Worm (Caenorhabditis elegans): Measurements from ENCODE around the gene C52E2.3.

DNA sequence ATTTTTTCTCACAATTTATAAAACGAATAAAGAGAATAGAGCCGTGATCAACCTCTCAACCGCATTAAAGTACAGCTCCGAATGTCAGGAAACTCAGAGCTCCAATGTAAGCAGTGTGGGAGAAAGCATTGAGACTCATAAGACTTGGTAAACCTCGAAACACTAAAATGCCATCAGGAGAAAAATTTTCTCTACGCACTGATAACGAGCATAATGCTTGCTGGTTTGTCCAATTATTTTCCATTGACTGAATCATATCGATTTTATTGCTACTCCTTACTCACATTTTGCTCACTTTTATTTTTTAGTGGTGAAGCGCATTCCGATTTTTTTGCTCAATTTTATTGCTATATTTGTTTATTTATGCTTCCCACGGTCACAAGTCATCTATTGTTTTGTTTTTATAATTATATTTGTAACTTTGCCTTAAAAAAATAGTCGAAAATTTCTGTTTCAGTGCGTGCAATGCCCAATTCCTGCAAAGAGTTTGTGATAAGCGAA, 20.8 kb upstream of the C52E2.3 start, which contains the start of gene math-40:
- TF ChIP-seq him-1 (tag; optimal IDR thresholded peaks at IDR 0.05) = no peak
- no peak for TF ChIP-seq dao-5 (tag; optimal IDR thresholded peaks at IDR 0.05)
- no peak for TF ChIP-seq W03F9.2 (tag; optimal IDR thresholded peaks at IDR 0.05)
